Fruit fly (Drosophila melanogaster) whole organism: ENCODE data around the gene CG10286.

Source experiments
- CG8478 ChIP-seq: fragments of >200 bp; optimal IDR thresholded peaks from 2 replicates; lab custom pipeline; 2018; ENCODE audit warnings: inconsistent platforms
- Dll ChIP-seq: fragments of >200 bp; optimal IDR thresholded peaks from 2 replicates; lab custom pipeline; 2017
- EcR ChIP-seq, 2 experiments: fragments of >200 bp; optimal IDR thresholded peaks; 2 replicates each; lab custom pipeline; 2017; ENCODE audit warnings: missing biosample characterization in 2 of 2, missing genetic modification characterization in 2 of 2, missing genetic modification reagents in 2 of 2
- pan ChIP-seq: fragments of >200 bp; optimal IDR thresholded peaks from 2 replicates; lab custom pipeline; 2017
- psq ChIP-seq: fragments of >200 bp; optimal IDR thresholded peaks from 2 replicates; lab custom pipeline; 2017
- usp ChIP-seq: fragments of >200 bp; optimal IDR thresholded peaks from 2 replicates; lab custom pipeline; 2017; ENCODE audit warnings: missing biosample characterization, missing genetic modification characterization, mixed read lengths

DNA sequence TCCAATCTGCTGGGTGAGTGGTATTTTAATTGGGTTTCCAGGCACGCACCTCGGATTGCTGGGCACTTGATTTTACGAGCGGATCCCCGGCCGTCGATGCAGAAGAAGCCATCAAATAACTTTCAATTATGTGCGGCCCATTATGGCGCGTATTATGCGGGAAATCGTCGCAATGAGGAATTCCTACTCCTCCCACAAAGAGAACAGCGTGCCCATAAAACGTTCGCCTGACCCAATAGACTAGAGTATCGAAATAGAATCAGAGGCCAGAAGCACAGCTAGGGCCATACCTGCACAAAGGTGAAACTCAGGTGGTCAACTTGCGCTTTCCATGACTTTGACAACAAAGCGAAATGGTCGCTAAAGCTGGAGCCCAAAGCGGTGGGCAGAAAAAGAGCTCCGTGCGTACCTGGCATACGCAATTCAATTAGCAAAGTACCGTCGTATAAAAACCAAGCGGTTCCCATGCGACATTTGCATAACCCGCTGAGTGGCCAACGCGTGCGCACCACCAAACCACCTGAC is 38.9 kb upstream of the CG10286 start, which contains the start of gene Osi18:
- no peak for TF ChIP-seq usp (GFP tag; lab: Kevin White, UChicago)
- TF ChIP-seq CG8478 = no peak
- TF ChIP-seq pan = no peak
- TF ChIP-seq psq = no peak
- no peak for TF ChIP-seq EcR (GFP tag; optimal IDR thresholded peaks at IDR 0.05; lab: Kevin White, UChicago)
- no peak for TF ChIP-seq Dll (lab: Kevin White, UChicago)
